Fruit fly (Drosophila melanogaster): ENCODE data around the gene CG16820.
A peak's percentile ranks its signal among the peaks of the same experiment; 100 is the strongest.

Gene CG16820

dm6 chr2L:13290276-13291065 lies 44.4 kb downstream of the CG16820 start (continued):
- peak; percentile 33 for TF ChIP-seq CG9437 (GFP tag; optimal IDR thresholded peaks at IDR 0.05)
- TF ChIP-seq Mes4 (GFP tag; optimal IDR thresholded peaks at IDR 0.05), result peak; percentile 50
- peak; percentile 34 for TF ChIP-seq CG1792 (GFP tag; optimal IDR thresholded peaks at IDR 0.05)
- TF ChIP-seq CG17912 (GFP tag; optimal IDR thresholded peaks at IDR 0.05), result peak; percentile 89
- TF ChIP-seq en (GFP tag; optimal IDR thresholded peaks at IDR 0.05), result peak; percentile 50
- TF ChIP-seq CG6254 (GFP tag; optimal IDR thresholded peaks at IDR 0.05), result peak; percentile 44
- TF ChIP-seq CG31388 (GFP tag; optimal IDR thresholded peaks at IDR 0.05), result no peak
- TF ChIP-seq emc (GFP tag; optimal IDR thresholded peaks at IDR 0.05), result no peak
- TF ChIP-seq CG12769 (tag; optimal IDR thresholded peaks at IDR 0.05), result peak; percentile 91
- peak; percentile 76 for TF ChIP-seq CG6683 (GFP tag; optimal IDR thresholded peaks at IDR 0.05)
- TF ChIP-seq Ptx1 (GFP tag; IDR thresholded peaks at IDR 0.05), result no peak
- peak; percentile 95 for TF ChIP-seq chinmo (GFP tag; IDR thresholded peaks at IDR 0.05; ENCODE audit: partially characterized antibody)
- peak; percentile 76 for TF ChIP-seq Sox100B (GFP tag; optimal IDR thresholded peaks at IDR 0.05)
- no peak for TF ChIP-seq lov (optimal IDR thresholded peaks at IDR 0.05)
- TF ChIP-seq lov (GFP tag; IDR thresholded peaks at IDR 0.05), result peak; percentile 66; the same call in 1 of the 3 replicates
- TF ChIP-seq CG33213 (GFP tag; optimal IDR thresholded peaks at IDR 0.05), result peak; percentile 74
- TF ChIP-seq gfzf (GFP tag; optimal IDR thresholded peaks at IDR 0.05), result no peak
- peak; percentile 73 for TF ChIP-seq CG11504 (tag; optimal IDR thresholded peaks at IDR 0.05)
- TF ChIP-seq CG31441 (GFP tag; IDR thresholded peaks at IDR 0.05), result peak; percentile 56; the same call in 1 of the 2 replicates
- TF ChIP-seq CG7357 (GFP tag; IDR thresholded peaks at IDR 0.05), result 0 out of 3 replicates have a peak, but pooled peaks have one; percentile 33
- 0 out of 3 replicates have a peak, but pooled peaks have one; percentile 21 for TF ChIP-seq CG17361 (GFP tag; IDR thresholded peaks at IDR 0.05)
- TF ChIP-seq br (optimal IDR thresholded peaks at IDR 0.05), result no peak
- TF ChIP-seq nerfin-1 (tag; optimal IDR thresholded peaks at IDR 0.05), result peak; percentile 60
- peak; percentile 31 for TF ChIP-seq NK7.1 (GFP tag; optimal IDR thresholded peaks at IDR 0.05)
- no peak for TF ChIP-seq tx (GFP tag; optimal IDR thresholded peaks at IDR 0.05)
- TF ChIP-seq B-H1 (GFP tag; IDR thresholded peaks at IDR 0.05), result peak; percentile 48; the same call in 1 of the 3 replicates
- no peak for TF ChIP-seq tin (GFP tag; optimal IDR thresholded peaks at IDR 0.05)
- no peak for TF ChIP-seq ro (GFP tag; IDR thresholded peaks at IDR 0.05)
- peak; percentile 4 for TF ChIP-seq mam (GFP tag; optimal IDR thresholded peaks at IDR 0.05)
- TF ChIP-seq cwo (GFP tag; optimal IDR thresholded peaks at IDR 0.05), result peak; percentile 26
- TF ChIP-seq CG2120 (GFP tag; optimal IDR thresholded peaks at IDR 0.05), result no peak
- TF ChIP-seq yki (optimal IDR thresholded peaks at IDR 0.05), result peak; percentile 21
- TF ChIP-seq CG4404 (GFP tag; IDR thresholded peaks at IDR 0.05), result no peak
- TF ChIP-seq klu (GFP tag; IDR thresholded peaks at IDR 0.05), result no peak
- TF ChIP-seq her (GFP tag; optimal IDR thresholded peaks at IDR 0.05), result peak; percentile 54
- no peak for TF ChIP-seq CG2129 (GFP tag; IDR thresholded peaks at IDR 0.05; ENCODE audit: partially characterized antibody)
- TF ChIP-seq hkb (optimal IDR thresholded peaks at IDR 0.05), result no peak
- peak; percentile 68 for TF ChIP-seq hkb (GFP tag; IDR thresholded peaks at IDR 0.05)
- TF ChIP-seq CG17612 (GFP tag; IDR thresholded peaks at IDR 0.05), result no peak
- peak; percentile 83 for TF ChIP-seq CG5180 (GFP tag; optimal IDR thresholded peaks at IDR 0.05)
- TF ChIP-seq D19B (GFP tag; optimal IDR thresholded peaks at IDR 0.05), result peak; percentile 85
- TF ChIP-seq CG13296 (GFP tag; optimal IDR thresholded peaks at IDR 0.05), result peak; percentile 95
- TF ChIP-seq kay (GFP tag; optimal IDR thresholded peaks at IDR 0.05), result peak; percentile 57
- no peak for TF ChIP-seq CG6272 (GFP tag; IDR thresholded peaks at IDR 0.05)
- TF ChIP-seq MESR4 (GFP tag; optimal IDR thresholded peaks at IDR 0.05), result peak; percentile 4
- TF ChIP-seq E2f1 (GFP tag; IDR thresholded peaks at IDR 0.05), result 0 out of 2 replicates have a peak, but pooled peaks have one; percentile 6
- TF ChIP-seq Hmx (GFP tag; optimal IDR thresholded peaks at IDR 0.05), result no peak
- no peak for TF ChIP-seq jing (GFP tag; optimal IDR thresholded peaks at IDR 0.05)
- TF ChIP-seq rib (GFP tag; IDR thresholded peaks at IDR 0.05), result peak; percentile 69; the same call in 1 of the 2 replicates
- peak; percentile 87 for TF ChIP-seq Fer1 (GFP tag; optimal IDR thresholded peaks at IDR 0.05)
- peak; percentile 77 for TF ChIP-seq Awh (GFP tag; IDR thresholded peaks at IDR 0.05)

Measured in whole organism, embryonic.